Worm (Caenorhabditis elegans) whole organism, L2 larva: ENCODE results near the gene pde-2.

Source experiments
- ama-1 ChIP-seq: fragments of 150-350 bp; optimal IDR thresholded peaks from 2 replicates; lab custom pipeline; 2018; ENCODE audit warnings: inconsistent platforms
- egl-27 ChIP-seq: sonication (generic microtip); optimal IDR thresholded peaks from 3 replicates; lab custom pipeline; 2017; ENCODE audit warnings: missing biosample characterization, missing genetic modification reagents, missing genetic modification characterization
- elt-1 ChIP-seq: fragments of 150-350 bp; optimal IDR thresholded peaks from 2 replicates; lab custom pipeline; 2014; ENCODE audit warnings: missing biosample characterization, missing genetic modification characterization
- fos-1 ChIP-seq: fragments of 150-350 bp; optimal IDR thresholded peaks from 2 replicates; lab custom pipeline; 2014; ENCODE audit warnings: missing biosample characterization, missing genetic modification characterization
- lin-39 ChIP-seq: fragments of 150-350 bp; optimal IDR thresholded peaks from 2 replicates; lab custom pipeline; 2014; ENCODE audit warnings: missing biosample characterization, missing genetic modification reagents, missing genetic modification characterization
- mab-5 ChIP-seq: fragments of 150-350 bp; optimal IDR thresholded peaks from 2 replicates; lab custom pipeline; 2014; ENCODE audit warnings: missing biosample characterization, missing genetic modification characterization
- nhr-10 ChIP-seq: sonication (generic microtip); optimal IDR thresholded peaks from 2 replicates; lab custom pipeline; 2017; ENCODE audit warnings: missing biosample characterization, missing genetic modification characterization
- nhr-11 ChIP-seq: fragments of 150-350 bp; optimal IDR thresholded peaks from 2 replicates; lab custom pipeline; 2014; ENCODE audit warnings: missing biosample characterization, missing genetic modification characterization
- skn-1 ChIP-seq: sonication (generic microtip); optimal IDR thresholded peaks from 2 replicates; lab custom pipeline; 2017; ENCODE audit warnings: missing biosample characterization, missing genetic modification characterization
- unc-39 ChIP-seq: fragments of 150-350 bp; optimal IDR thresholded peaks from 2 replicates; lab custom pipeline; 2014; ENCODE audit warnings: missing biosample characterization, missing genetic modification characterization
- ztf-11 ChIP-seq: sonication (generic microtip); optimal IDR thresholded peaks from 2 replicates; lab custom pipeline; 2017; ENCODE audit warnings: missing biosample characterization, missing genetic modification characterization

DNA sequence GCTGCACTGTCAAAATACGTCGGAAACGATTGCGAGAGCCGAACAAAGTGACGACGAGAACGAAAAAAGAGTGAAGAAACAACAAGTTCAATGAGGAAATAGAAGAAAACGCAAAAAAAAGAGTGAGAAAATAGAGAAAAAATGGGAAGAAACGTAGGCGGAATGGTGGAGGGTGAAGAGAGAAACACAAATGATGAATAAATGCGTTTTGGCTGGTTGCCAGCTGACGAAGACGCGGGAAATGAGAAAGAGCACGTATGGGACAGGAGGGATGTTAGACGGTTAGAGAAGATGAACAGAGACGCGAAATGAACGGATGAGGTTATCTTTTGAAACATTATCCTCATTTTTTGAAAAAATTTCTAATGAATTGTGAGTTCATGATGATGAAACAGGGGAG, 3.3 kb upstream of the pde-2 start:
- no peak for TF ChIP-seq nhr-10 (tag; lab: Kevin White, UChicago)
- TF ChIP-seq ztf-11 = no peak
- TF ChIP-seq nhr-11 (tag; lab: Kevin White, UChicago) = no peak
- no peak for TF ChIP-seq unc-39 (tag; lab: Kevin White, UChicago)
- peak; percentile 21 for TF ChIP-seq mab-5 (tag; lab: Kevin White, UChicago)
- TF ChIP-seq egl-27 (tag; lab: Kevin White, UChicago) = peak; percentile 59
- no peak for TF ChIP-seq lin-39 (tag; lab: Kevin White, UChicago)
- TF ChIP-seq ama-1 = no peak
- peak; percentile 40 for TF ChIP-seq fos-1 (tag; lab: Kevin White, UChicago)
- no peak for TF ChIP-seq elt-1 (tag; lab: Kevin White, UChicago)
- no peak for TF ChIP-seq skn-1 (tag; lab: Kevin White, UChicago)
